Fruit fly (Drosophila melanogaster) whole organism, pupa: ENCODE measurements around the gene Gprk2.

Experiments
- CG10348 ChIP-seq: fragments of 200-800 bp; sonication (Bioruptor generic); IDR thresholded peaks from 2 replicates; pipeline ENCODE4 v1.3.6; 2022; ENCODE audit warnings: missing biosample characterization, missing genetic modification characterization
- CG12605 ChIP-seq: fragments of 200-800 bp; sonication (Bioruptor generic); IDR thresholded peaks from 2 replicates; pipeline ENCODE4 v1.3.6; 2022; ENCODE audit warnings: missing biosample characterization, missing genetic modification characterization
- CG13204 ChIP-seq: fragments of 200-800 bp; sonication (Bioruptor generic); optimal IDR thresholded peaks from 2 replicates; lab custom pipeline; 2018; ENCODE audit warnings: missing biosample characterization, mild to moderate bottlenecking, missing genetic modification characterization, moderate library complexity
- CG14655 ChIP-seq: fragments of 200-800 bp; sonication (Bioruptor generic); optimal IDR thresholded peaks from 3 replicates; lab custom pipeline; 2017; ENCODE audit warnings: mild to moderate bottlenecking, missing biosample characterization, missing genetic modification reagents, missing genetic modification characterization
- CG15710 ChIP-seq: fragments of 200-800 bp; sonication (Bioruptor generic); optimal IDR thresholded peaks from 2 replicates; lab custom pipeline; 2018; ENCODE audit warnings: missing biosample characterization, mild to moderate bottlenecking, missing genetic modification characterization, moderate library complexity
- CG17806 ChIP-seq: fragments of 200-800 bp; sonication (Bioruptor generic); optimal IDR thresholded peaks from 2 replicates; lab custom pipeline; 2018; ENCODE audit warnings: missing biosample characterization, mild to moderate bottlenecking, missing genetic modification characterization, moderate library complexity
- CG32121 ChIP-seq: fragments of 200-800 bp; sonication (Bioruptor generic); IDR thresholded peaks from 2 replicates; pipeline ENCODE4 v1.3.6; 2022; ENCODE audit warnings: missing biosample characterization, missing genetic modification characterization
- CG34367 ChIP-seq: fragments of 200-800 bp; sonication (Bioruptor generic); optimal IDR thresholded peaks from 2 replicates; lab custom pipeline; 2018; ENCODE audit warnings: missing biosample characterization, mild to moderate bottlenecking, missing genetic modification characterization
- CG4496 ChIP-seq: fragments of 200-800 bp; sonication (Bioruptor generic); IDR thresholded peaks from 3 replicates; pipeline ENCODE4 v1.3.6; 2022; ENCODE audit warnings: missing biosample characterization, missing genetic modification characterization
- CG8159 ChIP-seq: fragments of 200-800 bp; sonication (Bioruptor generic); optimal IDR thresholded peaks from 3 replicates; lab custom pipeline; 2018; ENCODE audit warnings: missing biosample characterization, mild to moderate bottlenecking, missing genetic modification characterization, moderate library complexity
- CG8301 ChIP-seq: fragments of 200-800 bp; sonication (Bioruptor generic); optimal IDR thresholded peaks from 2 replicates; lab custom pipeline; 2018; ENCODE audit warnings: missing biosample characterization, mild to moderate bottlenecking, missing genetic modification characterization
- CG9948 ChIP-seq: fragments of 200-800 bp; sonication (Bioruptor generic); optimal IDR thresholded peaks from 2 replicates; lab custom pipeline; 2018; ENCODE audit warnings: missing biosample characterization, mild to moderate bottlenecking, missing genetic modification characterization, moderate library complexity
- D1 ChIP-seq: fragments of 200-800 bp; sonication (Bioruptor generic); optimal IDR thresholded peaks from 2 replicates; lab custom pipeline; 2018; ENCODE audit warnings: missing biosample characterization, mild to moderate bottlenecking, missing genetic modification characterization, moderate library complexity
- EcR ChIP-seq: fragments of 200-800 bp; sonication (Bioruptor generic); optimal IDR thresholded peaks from 3 replicates; lab custom pipeline; 2019; ENCODE audit warnings: missing biosample characterization, missing genetic modification characterization, mild to moderate bottlenecking, moderate library complexity, missing genetic modification reagents
- Ets98B ChIP-seq: fragments of 200-800 bp; sonication (Bioruptor generic); IDR thresholded peaks from 2 replicates; pipeline ENCODE4 v1.3.6; 2022; ENCODE audit warnings: missing biosample characterization, missing genetic modification characterization
- Pif1A ChIP-seq: fragments of 200-800 bp; sonication (Bioruptor generic); optimal IDR thresholded peaks from 3 replicates; lab custom pipeline; 2016; ENCODE audit warnings: missing biosample characterization, missing genetic modification characterization
- Pif1B ChIP-seq: fragments of 200-800 bp; sonication (Bioruptor generic); optimal IDR thresholded peaks from 3 replicates; lab custom pipeline; 2016; ENCODE audit warnings: missing biosample characterization, missing genetic modification characterization
- Snoo ChIP-seq: fragments of 200-800 bp; sonication (Bioruptor generic); optimal IDR thresholded peaks from 3 replicates; lab custom pipeline; 2017; ENCODE audit warnings: missing biosample characterization, mild to moderate bottlenecking, missing genetic modification characterization, inconsistent platforms
- fd96Ca ChIP-seq: fragments of 200-800 bp; sonication (Bioruptor generic); IDR thresholded peaks from 3 replicates; pipeline ENCODE4 v1.3.6; 2022; ENCODE audit warnings: missing biosample characterization, missing genetic modification characterization
- gl ChIP-seq: fragments of 200-800 bp; sonication (Bioruptor generic); optimal IDR thresholded peaks from 2 replicates; lab custom pipeline; 2018; ENCODE audit warnings: missing biosample characterization, mild to moderate bottlenecking, missing genetic modification characterization
- rn ChIP-seq: fragments of 200-800 bp; sonication (Bioruptor generic); IDR thresholded peaks from 2 replicates; pipeline ENCODE4 v1.3.6; 2022; ENCODE audit warnings: missing biosample characterization, missing genetic modification characterization

Gprk2 gene

DNA sequence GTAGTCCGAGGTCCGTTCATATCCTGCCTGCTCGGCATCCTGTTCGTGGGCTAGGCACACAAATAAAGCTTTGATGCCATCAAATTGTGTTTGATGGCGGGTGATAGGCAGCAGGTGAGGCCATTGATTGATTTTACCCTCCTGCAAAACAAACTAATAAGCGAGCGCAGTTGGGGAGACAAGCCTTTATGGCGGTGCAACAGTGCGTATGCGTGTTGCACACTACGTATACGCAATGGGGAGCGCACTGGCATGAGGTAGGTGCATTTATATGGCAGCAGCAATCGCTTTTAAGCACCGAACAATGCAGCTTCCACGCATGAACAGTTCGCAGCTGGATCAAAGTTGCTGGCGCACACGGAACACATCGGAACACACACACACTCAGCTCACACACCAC is 24.6 kb upstream of the Gprk2 start:
- TF ChIP-seq CG12605 (GFP tag; lab: Robert Waterston, UW) (no peak), gl (tag; lab: Kevin White, UChicago) (no peak), rn (GFP tag; lab: Robert Waterston, UW) (no peak), Snoo (tag; lab: Kevin White, UChicago) (no peak), CG4496 (GFP tag; lab: Robert Waterston, UW) (no peak), EcR (GFP tag; lab: Kevin White, UChicago) (no peak), CG32121 (no peak)

DNA sequence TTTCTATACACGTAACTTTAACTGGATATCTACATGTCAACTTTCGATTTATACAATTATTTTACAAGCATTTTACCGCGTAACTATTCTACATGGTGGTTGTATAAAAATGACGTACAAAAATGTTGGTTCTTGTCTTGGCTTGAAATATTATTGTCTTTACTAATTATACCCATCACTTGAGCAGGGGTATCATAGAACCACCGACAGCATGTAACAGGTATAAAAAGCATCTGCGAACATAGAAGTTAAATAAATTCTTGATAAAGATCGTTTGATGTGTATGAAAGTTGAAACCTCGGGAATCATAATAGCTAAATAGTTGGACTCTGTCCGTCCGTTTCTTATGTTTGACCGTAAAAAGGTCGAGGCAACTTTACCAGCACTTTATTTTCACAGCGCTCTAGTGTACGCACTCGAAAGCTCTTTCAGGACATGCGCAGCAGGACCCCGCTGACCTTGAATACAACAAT is 23.8 kb upstream of the Gprk2 start:
- TF ChIP-seq CG4496 (GFP tag; lab: Robert Waterston, UW) = peak; percentile 78
- TF ChIP-seq CG14655 (GFP tag; lab: Kevin White, UChicago) = peak; percentile 62
- peak; percentile 56 for TF ChIP-seq CG8301 (tag; lab: Kevin White, UChicago)
- TF ChIP-seq CG34367 (tag; lab: Kevin White, UChicago) = peak; percentile 64
- no peak for TF ChIP-seq CG10348 (GFP tag; lab: Robert Waterston, UW)
- TF ChIP-seq EcR (GFP tag; lab: Kevin White, UChicago) = no peak
- TF ChIP-seq gl (tag; lab: Kevin White, UChicago) = no peak
- TF ChIP-seq CG15710 (tag; lab: Kevin White, UChicago) = peak; percentile 60
- TF ChIP-seq rn (GFP tag; lab: Robert Waterston, UW) = no peak
- no peak for TF ChIP-seq CG13204 (GFP tag; lab: Kevin White, UChicago)
- peak; percentile 66 for TF ChIP-seq Ets98B (GFP tag; lab: Robert Waterston, UW)
- TF ChIP-seq Pif1B (GFP tag; lab: Kevin White, UChicago) = peak; percentile 42
- TF ChIP-seq CG32121 = peak; percentile 30; the same call in 1 of the 2 replicates
- peak; percentile 44 for TF ChIP-seq CG9948 (tag; lab: Kevin White, UChicago)
- peak; percentile 34; the same call in 1 of the 2 replicates for TF ChIP-seq CG12605 (GFP tag; lab: Robert Waterston, UW)
- TF ChIP-seq Pif1A (GFP tag; lab: Kevin White, UChicago) = peak; percentile 56
- TF ChIP-seq CG8159 (tag; lab: Kevin White, UChicago) = peak; percentile 42
- TF ChIP-seq fd96Ca (GFP tag; lab: Robert Waterston, UW) = peak; percentile 49; the same call in 1 of the 3 replicates
- TF ChIP-seq Snoo (tag; lab: Kevin White, UChicago) = no peak
- peak; percentile 28 for TF ChIP-seq D1
- TF ChIP-seq CG17806 = no peak
- TF ChIP-seq, all 21 proteins: peak for 14

DNA sequence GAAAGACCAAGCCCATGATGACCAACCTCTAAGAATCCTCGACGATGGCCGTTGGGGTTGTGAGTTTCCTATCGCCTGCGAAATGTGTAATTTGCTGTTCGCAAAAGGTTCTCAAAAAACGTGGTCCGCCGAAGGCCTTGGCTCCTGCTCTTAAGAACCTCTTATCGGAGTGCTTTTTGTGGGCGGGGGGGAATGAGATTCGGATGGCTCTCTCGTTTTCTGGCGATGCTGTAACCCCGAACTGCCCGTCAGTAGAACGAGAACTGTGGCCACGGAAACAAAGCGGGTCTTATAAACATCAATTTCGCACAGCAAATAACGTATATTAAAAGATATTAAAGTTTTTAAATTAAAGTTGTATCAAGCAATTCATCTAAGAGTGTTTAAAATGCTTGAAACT is 23.2 kb upstream of the Gprk2 start, which contains the start of gene CG1607:
TSS of gene CG1607 (plus strand) at position 249 of the 400 bp plus-strand sequence.
- no peak for TF ChIP-seq Pif1A (GFP tag; lab: Kevin White, UChicago)
- no peak for TF ChIP-seq gl (tag; lab: Kevin White, UChicago)
- TF ChIP-seq CG13204 (GFP tag; lab: Kevin White, UChicago) = no peak
- no peak for TF ChIP-seq Pif1B (GFP tag; lab: Kevin White, UChicago)
- no peak for TF ChIP-seq EcR (GFP tag; lab: Kevin White, UChicago)
- no peak for TF ChIP-seq CG4496 (GFP tag; lab: Robert Waterston, UW)
- no peak for TF ChIP-seq CG8159 (tag; lab: Kevin White, UChicago)
- TF ChIP-seq CG14655 (GFP tag; lab: Kevin White, UChicago) = no peak
- no peak for TF ChIP-seq CG34367 (tag; lab: Kevin White, UChicago)
- no peak for TF ChIP-seq rn (GFP tag; lab: Robert Waterston, UW)
- TF ChIP-seq CG15710 (tag; lab: Kevin White, UChicago) = no peak
- TF ChIP-seq CG12605 (GFP tag; lab: Robert Waterston, UW) = no peak
- TF ChIP-seq CG9948 (tag; lab: Kevin White, UChicago) = no peak
- no peak for TF ChIP-seq CG17806
- no peak for TF ChIP-seq Ets98B (GFP tag; lab: Robert Waterston, UW)
- TF ChIP-seq CG10348 (GFP tag; lab: Robert Waterston, UW) = no peak
- TF ChIP-seq CG32121 = no peak
- no peak for TF ChIP-seq D1
- TF ChIP-seq Snoo (tag; lab: Kevin White, UChicago) = no peak

DNA sequence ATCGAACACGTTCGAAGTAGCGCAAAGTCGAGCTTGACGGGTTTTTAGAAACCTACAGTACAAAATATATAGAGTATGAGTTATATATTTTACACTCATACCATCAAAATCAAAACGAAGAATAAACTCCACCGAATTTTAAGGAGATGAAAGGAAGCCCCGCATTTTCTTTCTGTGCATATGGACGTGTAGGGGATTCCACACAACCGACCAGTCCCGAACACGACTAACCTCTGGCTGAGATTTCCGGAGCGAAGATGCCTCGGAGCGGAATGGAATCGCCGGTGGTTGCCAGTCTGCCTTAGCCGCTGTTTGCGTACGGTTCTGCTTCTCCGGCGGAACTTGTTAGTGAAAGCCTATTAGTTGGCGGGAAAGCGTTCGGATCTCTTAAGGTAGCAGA is 20.9 kb upstream of the Gprk2 start:
- TF ChIP-seq fd96Ca (GFP tag; lab: Robert Waterston, UW) (peak; percentile 99), CG34367 (tag; lab: Kevin White, UChicago) (peak; percentile 93), CG9948 (tag; lab: Kevin White, UChicago) (peak; percentile 97), CG10348 (GFP tag; lab: Robert Waterston, UW) (peak; percentile 89), CG8301 (tag; lab: Kevin White, UChicago) (peak; percentile 99), CG12605 (GFP tag; lab: Robert Waterston, UW) (peak; percentile 97), CG32121 (peak; percentile 99), CG13204 (GFP tag; lab: Kevin White, UChicago) (no peak), D1 (peak; percentile 81), CG14655 (GFP tag; lab: Kevin White, UChicago) (peak; percentile 99), CG8159 (tag; lab: Kevin White, UChicago) (peak; percentile 93), EcR (GFP tag; lab: Kevin White, UChicago) (no peak), CG15710 (tag; lab: Kevin White, UChicago) (peak; percentile 90), Pif1B (GFP tag; lab: Kevin White, UChicago) (peak; percentile 98), Snoo (tag; lab: Kevin White, UChicago) (peak; percentile 98), Pif1A (GFP tag; lab: Kevin White, UChicago) (peak; percentile 98), CG17806 (peak; percentile 97), CG4496 (GFP tag; lab: Robert Waterston, UW) (peak; percentile 99), rn (GFP tag; lab: Robert Waterston, UW) (peak; percentile 97), gl (tag; lab: Kevin White, UChicago) (peak; percentile 91), Ets98B (GFP tag; lab: Robert Waterston, UW) (peak; percentile 98)

DNA sequence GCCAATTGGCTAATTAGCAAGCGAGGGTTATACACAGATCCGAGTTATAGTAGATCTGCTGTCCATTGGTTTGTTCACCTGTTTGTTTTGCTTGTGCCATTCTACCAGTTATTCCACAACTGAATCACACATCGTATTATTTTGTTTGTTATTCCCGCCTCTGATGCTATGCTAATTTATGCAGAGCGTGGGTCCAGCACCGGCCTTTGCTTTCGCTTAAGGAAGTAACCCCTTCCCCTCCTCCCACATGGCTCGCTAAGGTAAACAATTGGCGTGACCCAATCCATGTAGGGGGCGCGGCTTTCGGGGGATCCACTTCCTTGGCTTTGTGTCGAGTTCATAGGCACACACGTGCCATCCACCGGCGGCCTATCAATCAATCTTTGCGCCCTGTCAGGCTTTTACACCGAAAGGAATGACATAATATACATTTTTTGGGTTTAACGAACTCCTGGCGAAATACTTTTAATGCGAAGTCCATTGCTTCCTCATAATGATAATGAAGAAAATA is 19.2 kb upstream of the Gprk2 start:
- no peak for TF ChIP-seq Snoo (tag; lab: Kevin White, UChicago)
- no peak for TF ChIP-seq Pif1B (GFP tag; lab: Kevin White, UChicago)
- no peak for TF ChIP-seq fd96Ca (GFP tag; lab: Robert Waterston, UW)
- peak; percentile 30 for TF ChIP-seq EcR (GFP tag; lab: Kevin White, UChicago)
